Worm (Caenorhabditis elegans): ENCODE data around the gene K02E7.12.

ce11 chrII:1071432-1071831 is 457 bp downstream of the K02E7.12 start:
- TF ChIP-seq T22C8.4 (GFP tag; IDR thresholded peaks at IDR 0.05) (no peak), med-1 (GFP tag; optimal IDR thresholded peaks at IDR 0.05; ENCODE audit: insufficient read depth) (no peak), flt-1 (GFP tag; IDR thresholded peaks at IDR 0.05) (no peak)

Measured in whole organism, midembryonic.